Worm (Caenorhabditis elegans): ENCODE results near the gene ncr-1.

ncr-1 gene

ce11 chrX:4480800-4481199 lies 7.9 kb downstream of the ncr-1 start:
- TF ChIP-seq lin-35 (GFP tag; optimal IDR thresholded peaks at IDR 0.05) (peak in 1 of 2 experiments; percentile 17), snu-23 (GFP tag; optimal IDR thresholded peaks at IDR 0.05) (no peak), pqm-1 (tag; optimal IDR thresholded peaks at IDR 0.05) (peak; percentile 31), elt-2 (tag; optimal IDR thresholded peaks at IDR 0.05) (peak; percentile 85), aly-2 (tag; optimal IDR thresholded peaks at IDR 0.05) (no peak), grh-1 (GFP tag; IDR thresholded peaks at IDR 0.05) (no peak)

- TF ChIP-seq lin-35 (GFP tag; optimal IDR thresholded peaks at IDR 0.05) (peak in 1 of 2 experiments; percentile 8), nhr-20 (tag; optimal IDR thresholded peaks at IDR 0.05) (no peak), elt-3 (tag; optimal IDR thresholded peaks at IDR 0.05) (no peak)
Observed at ce11 chrX:4479960-4480359, 8.7 kb downstream of the ncr-1 start.

ce11 chrX:4478503-4478902 lies 10.2 kb downstream of the ncr-1 start:
- TF ChIP-seq unc-98 (GFP tag; IDR thresholded peaks at IDR 0.05) = no peak
- no peak for TF ChIP-seq egl-13 (tag; optimal IDR thresholded peaks at IDR 0.05)
- TF ChIP-seq elt-2 (tag; optimal IDR thresholded peaks at IDR 0.05) = peak; percentile 65
- no peak for TF ChIP-seq pag-3 (tag; optimal IDR thresholded peaks at IDR 0.05; ENCODE audit: borderline replicate concordance, insufficient read depth)
- TF ChIP-seq lin-35 (GFP tag; optimal IDR thresholded peaks at IDR 0.05) = peak in 1 of 2 experiments; percentile 21
- TF ChIP-seq ztf-11 (tag; optimal IDR thresholded peaks at IDR 0.05) = no peak
- no peak for TF ChIP-seq ceh-90 (tag; optimal IDR thresholded peaks at IDR 0.05)
- no peak for TF ChIP-seq ceh-88 (GFP tag; IDR thresholded peaks at IDR 0.05)
- TF ChIP-seq zip-4 (GFP tag; optimal IDR thresholded peaks at IDR 0.05) = no peak
- TF ChIP-seq ces-1 (GFP tag; optimal IDR thresholded peaks at IDR 0.05) = no peak
- TF ChIP-seq unc-130 (tag; optimal IDR thresholded peaks at IDR 0.05) = no peak
- TF ChIP-seq lin-14 (GFP tag; optimal IDR thresholded peaks at IDR 0.05) = no peak

ce11 chrX:4469297-4469816 lies 19.3 kb downstream of the ncr-1 start, which contains the start of gene asb-2:
Gene asb-2 (plus strand): TSS chrX:4469766.
- peak; percentile 32 for TF ChIP-seq elt-2 (tag; optimal IDR thresholded peaks at IDR 0.05)
- peak; percentile 90 for TF ChIP-seq lin-13 (GFP tag; optimal IDR thresholded peaks at IDR 0.05)
- peak; percentile 40 for TF ChIP-seq ama-1 (optimal IDR thresholded peaks at IDR 0.05)
- no peak for TF ChIP-seq sptf-1 (tag; optimal IDR thresholded peaks at IDR 0.05)
- peak; percentile 86 for TF ChIP-seq tbx-2 (tag; optimal IDR thresholded peaks at IDR 0.05)
- TF ChIP-seq lin-14 (GFP tag; optimal IDR thresholded peaks at IDR 0.05) = peak; percentile 93
- TF ChIP-seq tlp-1 (tag; optimal IDR thresholded peaks at IDR 0.05) = no peak
- TF ChIP-seq mab-9 (GFP tag; IDR thresholded peaks at IDR 0.05) = no peak
- peak; percentile 79 for TF ChIP-seq dsc-1 (tag; optimal IDR thresholded peaks at IDR 0.05)
- peak; percentile 80 for TF ChIP-seq fkh-8 (tag; optimal IDR thresholded peaks at IDR 0.05)
- TF ChIP-seq lin-15B (tag; optimal IDR thresholded peaks at IDR 0.05) = peak; percentile 87
- TF ChIP-seq skn-1 (tag; optimal IDR thresholded peaks at IDR 0.05) = peak; percentile 94
- TF ChIP-seq aha-1 (tag; optimal IDR thresholded peaks at IDR 0.05) = no peak
- peak; percentile 47 for TF ChIP-seq aly-2 (tag; optimal IDR thresholded peaks at IDR 0.05)
- peak; percentile 64 for TF ChIP-seq ztf-4 (tag; optimal IDR thresholded peaks at IDR 0.05)
- TF ChIP-seq nhr-77 (tag; optimal IDR thresholded peaks at IDR 0.05) = peak; percentile 80
- TF ChIP-seq jun-1 (tag; optimal IDR thresholded peaks at IDR 0.05) = peak; percentile 79
- peak; percentile 86 for TF ChIP-seq nhr-90 (tag; optimal IDR thresholded peaks at IDR 0.05; ENCODE audit: poor library complexity)
- no peak for TF ChIP-seq alr-1 (tag; optimal IDR thresholded peaks at IDR 0.05; ENCODE audit: borderline replicate concordance)
- peak; percentile 2 for TF ChIP-seq ceh-90 (tag; optimal IDR thresholded peaks at IDR 0.05)
- peak; percentile 92 for TF ChIP-seq nhr-85 (tag)
- TF ChIP-seq ceh-82 (tag; optimal IDR thresholded peaks at IDR 0.05) = peak; percentile 74 to 93 (median 79)
- TF ChIP-seq zip-4 (GFP tag; optimal IDR thresholded peaks at IDR 0.05) = no peak
- peak; percentile 59 for TF ChIP-seq irx-1 (tag; optimal IDR thresholded peaks at IDR 0.05)
- peak; percentile 55 for TF ChIP-seq isw-1 (GFP tag; IDR thresholded peaks at IDR 0.05)
- no peak for TF ChIP-seq fkh-10 (GFP tag; optimal IDR thresholded peaks at IDR 0.05)
- TF ChIP-seq vab-15 (tag; optimal IDR thresholded peaks at IDR 0.05) = peak; percentile 22
- peak; percentile 93 for TF ChIP-seq nhr-71 (tag; optimal IDR thresholded peaks at IDR 0.05)
- peak; percentile 67 for TF ChIP-seq nhr-11 (tag; optimal IDR thresholded peaks at IDR 0.05)
- peak; percentile 64 for TF ChIP-seq C04F5.9 (tag; optimal IDR thresholded peaks at IDR 0.05)
- peak; percentile 92 for TF ChIP-seq nhr-20 (tag; optimal IDR thresholded peaks at IDR 0.05)
- TF ChIP-seq blmp-1 (tag; optimal IDR thresholded peaks at IDR 0.05) = no peak
- TF ChIP-seq mdl-1 (tag; optimal IDR thresholded peaks at IDR 0.05) = peak in 1 of 2 experiments; percentile 87
- TF ChIP-seq nhr-19 (GFP tag; conservative IDR thresholded peaks at IDR 0.05) = peak; percentile 86
